Worm (Caenorhabditis elegans): ENCODE results near the gene rom-2.

rom-2 gene

DNA sequence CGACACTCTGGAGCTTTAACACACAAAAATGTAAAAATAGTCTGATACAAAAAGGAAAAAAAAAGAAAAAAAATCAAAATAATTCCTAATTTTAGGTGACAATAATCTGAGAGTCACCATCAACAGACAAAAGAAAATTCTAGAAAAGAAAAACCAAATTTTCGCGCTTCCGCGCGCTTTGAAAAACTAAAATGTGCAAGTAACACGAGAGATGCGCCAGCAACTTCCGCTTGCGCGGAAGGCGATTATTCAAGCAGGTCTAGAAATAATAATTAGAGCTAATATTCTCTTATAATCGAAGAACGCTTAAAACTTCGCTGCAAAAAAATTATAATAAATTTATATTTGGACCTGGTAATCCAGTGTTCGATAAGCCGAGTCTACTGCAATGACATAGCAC is 21.5 kb upstream of the rom-2 start:
- no peak for TF ChIP-seq unc-62 (GFP tag; optimal IDR thresholded peaks at IDR 0.05)

DNA sequence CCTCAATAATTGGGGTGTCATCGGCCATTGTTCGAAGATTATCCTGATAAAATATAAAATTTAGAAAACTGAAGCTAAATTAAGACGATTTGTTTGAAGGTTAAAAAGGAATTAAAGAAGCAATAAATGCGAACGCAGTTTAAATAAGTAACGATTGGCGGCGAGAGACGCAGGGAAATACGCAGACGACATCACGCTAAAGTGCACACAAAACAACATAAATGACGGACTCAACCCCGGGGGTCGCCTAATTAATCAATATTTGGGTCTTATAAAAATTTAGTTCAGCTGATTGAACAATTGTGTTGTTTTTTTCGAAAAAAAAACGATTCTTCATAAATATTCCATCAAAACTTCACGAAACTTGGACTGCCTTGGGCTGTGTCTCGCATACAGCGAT is 21.0 kb upstream of the rom-2 start, which contains the start of gene hcp-3:
TSS of gene hcp-3 (minus strand) at position 45 of the 400 bp plus-strand sequence.
- no peak for TF ChIP-seq unc-62 (GFP tag; optimal IDR thresholded peaks at IDR 0.05)

DNA sequence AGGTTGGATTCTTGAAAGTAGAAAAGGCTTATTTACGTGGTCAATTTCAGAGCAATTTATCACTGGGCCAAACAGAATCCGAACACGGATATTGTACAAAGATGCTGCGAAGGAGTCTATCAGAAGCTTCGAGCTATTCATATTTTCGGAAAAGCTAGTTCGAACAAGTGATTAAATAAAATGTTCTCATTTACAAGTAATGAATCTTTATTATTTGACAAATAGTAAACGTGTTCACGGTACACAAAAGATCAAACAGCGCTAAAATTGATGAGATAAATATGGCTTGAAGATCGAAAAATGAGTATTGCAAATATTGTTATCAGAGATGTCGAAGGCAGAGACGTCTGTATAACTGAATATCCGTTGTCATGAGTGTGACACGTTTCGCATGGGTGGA is 19.7 kb upstream of the rom-2 start:
- no peak for TF ChIP-seq unc-62 (GFP tag; optimal IDR thresholded peaks at IDR 0.05)

DNA sequence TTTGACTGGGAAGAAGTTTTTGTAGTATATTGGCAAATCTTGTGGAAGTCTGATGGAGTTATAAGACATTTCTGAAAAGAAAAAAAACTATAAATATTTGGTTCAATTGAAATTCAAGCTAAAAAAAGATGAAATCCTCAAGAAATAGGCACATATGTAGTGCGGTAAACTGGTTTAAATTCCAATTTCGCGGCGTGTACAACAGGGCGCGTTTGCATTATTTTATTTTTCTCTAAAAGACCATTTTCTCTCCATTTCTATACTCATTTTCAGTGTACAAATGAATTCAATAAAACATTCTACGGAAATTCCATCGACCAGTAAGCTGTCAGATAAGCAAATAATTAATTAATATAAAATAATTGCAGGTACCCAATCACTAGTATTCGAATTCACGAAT is 18.7 kb upstream of the rom-2 start, which contains the start of the genes pri-1 and F58A4.6:
TSS of gene pri-1 (minus strand) at position 71 of the 400 bp plus-strand sequence.
TSS of gene F58A4.6 (plus strand) at position 272 of the 400 bp plus-strand sequence.
- no peak for TF ChIP-seq unc-62 (GFP tag; optimal IDR thresholded peaks at IDR 0.05)

DNA sequence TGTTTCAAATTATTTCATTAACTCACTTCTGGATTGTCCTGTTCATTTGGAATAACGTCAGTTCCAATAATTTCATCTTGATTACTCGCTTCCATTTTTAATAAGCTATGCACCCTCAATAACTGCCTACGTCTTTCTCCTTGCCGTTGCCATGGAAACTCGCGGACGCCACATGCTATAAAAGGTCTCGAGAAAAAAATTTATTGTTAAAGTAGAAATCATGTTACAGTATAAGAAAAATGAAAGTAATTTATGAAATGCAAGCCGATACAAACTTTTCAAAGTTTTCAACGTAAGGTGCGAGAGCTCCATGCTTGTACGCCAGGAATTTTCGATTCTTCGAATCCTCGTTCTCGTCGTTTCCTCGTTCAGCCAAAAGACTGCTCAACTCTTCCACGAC is 16.6 kb upstream of the rom-2 start, which contains the start of gene bbs-4:
TSS of gene bbs-4 (minus strand) at position 101 of the 400 bp plus-strand sequence.
- no peak for TF ChIP-seq unc-62 (GFP tag; optimal IDR thresholded peaks at IDR 0.05)

DNA sequence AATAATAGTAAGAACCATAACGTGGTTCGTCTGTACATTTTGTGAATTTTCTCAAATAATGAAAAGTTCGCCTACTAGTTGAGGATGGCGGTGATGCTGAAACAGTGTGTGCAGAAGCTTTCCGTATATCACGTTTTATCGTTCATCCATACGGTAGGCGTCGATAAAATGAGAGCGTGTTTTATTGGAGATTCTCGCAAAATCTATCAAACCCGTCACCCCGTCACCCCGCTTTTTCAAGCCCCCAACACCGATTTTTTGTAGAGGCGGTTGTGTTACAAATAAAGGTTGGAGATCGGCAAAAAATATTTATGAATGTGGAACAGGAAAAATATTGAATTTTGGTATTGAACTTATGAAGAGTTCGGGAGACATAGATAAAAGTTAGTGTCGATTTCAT is 13.2 kb upstream of the rom-2 start, which contains the start of gene clec-161:
TSS of gene clec-161 (minus strand) at position 101 of the 400 bp plus-strand sequence.
- TF ChIP-seq unc-62 (GFP tag; optimal IDR thresholded peaks at IDR 0.05): no peak

DNA sequence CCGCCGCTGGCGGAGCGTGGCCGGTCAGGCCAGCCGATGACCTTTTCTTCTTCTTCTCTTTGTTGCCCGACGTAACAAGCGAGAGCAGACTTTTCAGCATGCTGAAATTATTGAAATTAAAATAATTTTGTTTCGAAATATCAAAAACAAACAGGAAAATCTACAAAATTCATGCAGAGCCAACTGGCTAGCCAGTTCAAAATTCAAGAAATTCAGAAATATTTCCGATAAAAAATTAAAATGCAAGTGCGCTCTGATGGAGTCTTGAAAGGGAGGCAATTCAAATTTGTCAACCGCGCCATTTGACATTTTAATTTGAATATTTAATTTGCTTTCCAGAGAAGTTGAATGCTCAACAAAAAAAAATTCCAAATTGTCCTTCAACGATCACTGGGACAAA is 5.2 kb upstream of the rom-2 start, which contains the start of gene F58A4.2:
TSS of gene F58A4.2 (minus strand) at position 101 of the 400 bp plus-strand sequence.
- no peak for TF ChIP-seq unc-62 (GFP tag; optimal IDR thresholded peaks at IDR 0.05)

DNA sequence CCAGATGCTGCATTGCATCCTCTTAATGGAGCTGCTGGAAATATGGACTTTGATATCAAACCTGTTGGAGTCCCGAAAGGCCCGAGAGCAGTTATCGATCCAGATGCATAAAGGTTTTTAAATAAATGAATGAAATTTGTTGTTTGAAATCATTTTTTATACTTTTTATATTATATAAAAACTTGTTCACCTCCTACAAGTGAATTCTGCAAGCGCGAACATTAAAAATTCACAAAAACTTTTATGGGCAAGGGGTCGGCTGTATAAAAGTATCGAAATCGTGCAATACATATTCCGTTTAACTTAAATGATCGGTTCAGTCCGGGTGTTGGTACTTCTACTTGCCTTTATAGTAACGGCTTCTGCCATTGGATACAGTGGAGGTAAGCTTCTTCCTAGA is 2.7 kb upstream of the rom-2 start, which contains the start of gene F58A4.1:
TSS of gene F58A4.1 (plus strand) at position 301 of the 400 bp plus-strand sequence.
- no peak for TF ChIP-seq unc-62 (GFP tag; optimal IDR thresholded peaks at IDR 0.05)

DNA sequence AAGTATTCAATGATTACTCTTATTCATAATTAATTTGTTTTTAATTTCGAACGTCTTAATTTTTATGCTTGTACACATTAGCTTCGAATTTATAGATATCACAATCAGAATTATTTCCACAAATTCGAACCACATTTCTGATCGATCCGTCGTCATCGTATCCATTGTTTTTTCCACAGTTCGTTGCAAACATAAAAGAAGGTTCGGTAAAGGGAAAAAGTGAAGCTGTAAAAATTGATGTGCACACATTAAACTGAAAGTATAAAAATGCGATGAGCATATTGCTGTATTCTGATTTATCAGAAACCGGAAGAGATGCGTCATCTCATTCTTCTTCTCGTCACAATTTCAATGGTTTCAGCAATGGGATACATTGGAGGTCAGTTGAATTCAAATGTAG is 1.6 kb upstream of the rom-2 start, which contains the start of gene C48B4.12:
TSS of gene C48B4.12 (plus strand) at position 301 of the 400 bp plus-strand sequence.
- TF ChIP-seq unc-62 (GFP tag; optimal IDR thresholded peaks at IDR 0.05): no peak

DNA sequence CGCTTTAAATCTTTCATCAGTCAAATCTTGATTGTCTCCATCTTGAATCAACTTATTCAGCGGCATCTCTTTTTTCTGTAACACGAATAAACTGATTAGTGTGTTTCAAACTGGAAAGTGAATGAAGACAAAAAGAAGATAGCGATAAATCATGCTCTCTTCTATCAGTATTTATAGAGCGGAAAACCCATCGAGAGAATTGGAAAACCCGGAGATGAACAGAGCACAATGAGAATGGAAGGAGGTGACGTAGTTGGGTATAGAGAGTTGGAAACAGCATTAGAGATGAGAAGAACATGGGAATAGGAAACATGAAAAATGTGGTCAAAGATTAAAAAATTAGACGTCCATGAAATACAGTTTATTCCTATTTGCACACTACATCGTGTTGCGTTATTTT is 3.3 kb downstream of the rom-2 start, which contains the start of gene acox-1.5:
TSS of gene acox-1.5 (minus strand) at position 75 of the 400 bp plus-strand sequence.
- no peak for TF ChIP-seq unc-62 (GFP tag; optimal IDR thresholded peaks at IDR 0.05)

DNA sequence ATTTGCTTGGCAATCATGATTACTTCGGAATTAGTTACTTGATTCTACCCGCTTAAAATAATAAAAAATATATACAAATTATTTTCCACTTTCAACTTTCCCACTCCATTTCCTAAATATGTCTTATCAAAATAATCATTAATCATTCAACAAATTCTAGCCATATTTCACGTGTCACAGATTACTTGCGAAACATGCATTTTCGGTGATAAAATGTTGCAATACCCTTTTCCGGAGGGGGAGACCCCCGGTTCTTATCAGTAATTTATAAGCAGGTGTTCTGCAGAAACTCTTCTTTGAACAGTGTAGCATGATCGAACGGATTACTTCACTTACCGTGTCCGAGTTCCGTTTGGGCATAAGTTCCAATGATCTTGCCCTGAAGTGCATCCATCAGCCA is 5.3 kb downstream of the rom-2 start:
- no peak for TF ChIP-seq unc-62 (GFP tag; optimal IDR thresholded peaks at IDR 0.05)

DNA sequence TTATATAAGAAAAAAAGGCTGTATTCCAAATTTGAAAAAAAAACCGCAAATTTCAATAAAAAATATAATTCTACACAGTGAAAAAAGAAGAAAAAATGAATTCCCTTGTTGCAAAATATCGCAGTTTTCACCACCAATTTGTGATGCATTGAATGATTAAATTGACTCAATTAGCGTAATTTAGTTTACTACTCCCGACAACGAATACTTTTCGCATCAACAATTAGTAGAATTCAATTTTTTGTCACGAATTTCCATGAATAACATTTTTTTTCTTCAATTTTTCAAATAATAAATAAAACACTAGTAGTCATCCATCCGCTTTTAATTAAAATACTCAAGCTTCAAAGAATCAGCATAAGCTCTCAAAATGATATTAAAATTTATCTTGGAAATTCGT is 10.1 kb downstream of the rom-2 start:
- TF ChIP-seq unc-62 (GFP tag; optimal IDR thresholded peaks at IDR 0.05): no peak

DNA sequence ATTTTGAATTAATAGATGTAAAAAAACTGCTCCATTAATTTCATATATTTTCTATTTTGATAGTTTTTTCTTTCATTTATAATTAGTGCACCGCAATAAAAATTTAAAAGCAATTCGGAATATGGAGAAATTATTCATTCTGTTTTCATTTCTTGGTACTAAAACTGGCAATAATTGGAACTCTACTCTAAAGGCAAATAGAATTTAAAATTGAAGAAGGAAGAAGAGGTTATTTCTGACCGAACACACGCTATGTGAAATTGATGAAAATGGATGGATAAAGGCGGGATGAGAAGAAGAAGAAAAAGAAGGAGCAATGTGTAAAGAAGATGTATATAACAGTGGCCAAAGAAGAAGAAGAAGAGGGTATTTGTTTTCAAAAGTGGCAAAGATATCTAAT is 12.2 kb downstream of the rom-2 start:
- no peak for TF ChIP-seq unc-62 (GFP tag; optimal IDR thresholded peaks at IDR 0.05)

DNA sequence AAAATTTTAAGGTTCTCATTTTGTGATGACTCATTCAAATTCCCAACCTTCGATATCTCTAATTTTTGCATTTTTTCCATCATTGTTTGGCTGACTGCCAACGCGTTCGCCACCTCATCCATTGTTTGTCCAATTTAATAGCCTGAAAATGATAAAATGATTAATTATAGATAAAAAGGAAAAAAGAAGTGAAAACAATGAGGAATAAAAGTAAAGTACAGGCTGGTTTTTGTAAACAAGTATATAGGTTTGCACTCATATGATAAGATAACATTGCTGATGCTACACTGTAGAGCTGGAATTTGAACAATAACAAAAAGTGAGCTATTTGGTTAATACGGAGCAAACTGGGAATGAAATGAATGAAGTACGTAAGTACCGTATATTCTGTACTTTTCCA is 13.2 kb downstream of the rom-2 start, which contains the start of gene C48B4.3:
TSS of gene C48B4.3 (minus strand) at position 149 of the 400 bp plus-strand sequence.
- no peak for TF ChIP-seq unc-62 (GFP tag; optimal IDR thresholded peaks at IDR 0.05)

DNA sequence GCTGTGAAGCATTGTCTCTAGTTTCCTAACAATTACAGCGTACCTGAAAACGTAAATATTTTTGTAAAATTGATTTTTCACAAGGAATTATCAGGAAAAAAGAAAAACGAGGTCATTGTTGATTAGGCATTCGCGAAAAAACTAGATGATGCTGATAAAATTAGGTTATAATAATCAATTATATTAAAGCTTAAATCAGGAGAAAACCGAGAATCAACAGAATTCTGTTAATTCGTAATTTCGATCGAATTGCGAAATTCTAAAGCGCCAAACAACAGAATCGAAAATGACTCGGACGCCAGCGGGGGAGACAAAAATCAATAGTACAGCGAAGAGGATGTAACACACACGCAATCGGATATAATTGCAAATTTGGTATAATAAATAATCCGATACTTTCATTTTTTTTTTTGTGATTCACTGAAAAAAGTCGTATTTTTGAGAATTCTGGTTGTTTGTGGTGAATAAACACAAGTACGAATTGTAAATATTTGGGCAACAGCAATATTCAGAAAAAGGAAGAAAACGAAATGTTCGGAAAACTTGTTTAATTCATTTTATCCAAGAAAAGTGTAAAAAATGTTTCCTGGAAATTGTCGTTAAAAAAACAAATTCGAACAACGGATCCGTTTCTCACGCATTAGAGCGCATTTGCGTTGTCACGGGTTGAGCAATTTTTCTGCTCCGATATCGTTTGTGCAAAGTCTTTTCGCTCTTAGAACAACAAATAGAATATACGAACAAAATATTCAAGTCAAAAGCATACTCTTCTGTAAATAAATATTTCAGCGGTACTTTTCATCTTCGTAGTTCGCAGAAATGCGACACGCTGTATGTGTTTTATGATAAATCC is 15.2 kb downstream of the rom-2 start, which contains the start of gene ced-7:
TSS of gene ced-7 (minus strand) at position 51 of the 853 bp plus-strand sequence.
- TF ChIP-seq unc-62 (GFP tag; optimal IDR thresholded peaks at IDR 0.05): no peak

DNA sequence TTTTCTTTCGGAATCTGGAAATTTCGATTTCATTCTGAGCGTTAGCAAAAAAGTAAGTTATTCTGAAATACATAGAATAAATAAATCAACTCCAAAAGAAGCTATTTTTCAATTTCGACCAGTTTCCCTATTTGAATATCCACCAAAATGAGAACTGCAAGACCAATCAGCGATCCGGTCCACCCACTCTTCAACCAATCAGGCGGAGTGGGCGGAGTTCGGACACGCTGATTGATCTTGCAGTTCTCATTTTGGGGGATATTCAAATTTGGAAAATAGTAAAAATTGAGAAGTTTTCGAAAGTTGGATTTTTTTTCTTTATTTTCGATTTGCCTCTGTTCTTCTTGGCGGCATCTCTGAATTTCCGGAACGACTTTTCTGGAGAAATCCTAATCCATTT is 24.6 kb downstream of the rom-2 start:
- TF ChIP-seq unc-62 (GFP tag; optimal IDR thresholded peaks at IDR 0.05): no peak

DNA sequence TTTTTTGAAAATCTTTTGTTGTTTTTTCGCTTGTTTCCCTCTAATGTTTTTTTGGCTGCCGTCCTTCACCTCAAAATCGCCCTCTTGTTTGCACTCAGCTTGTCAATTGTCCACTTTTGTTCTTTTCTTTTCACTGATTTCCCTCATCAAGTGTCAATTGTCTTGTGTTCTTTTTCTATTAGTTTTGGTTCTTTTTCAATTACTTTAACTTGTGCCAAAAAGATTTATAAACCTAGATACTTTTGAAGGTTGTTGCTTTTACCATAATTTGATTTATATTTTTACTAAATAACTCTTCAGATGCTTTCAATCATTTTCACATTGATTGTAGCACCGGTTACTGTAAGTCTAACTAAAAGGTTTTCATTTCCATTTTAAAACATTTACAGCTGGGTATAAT is 27.0 kb downstream of the rom-2 start, which contains the start of gene C48B4.13:
TSS of gene C48B4.13 (plus strand) at position 301 of the 400 bp plus-strand sequence.
- no peak for TF ChIP-seq unc-62 (GFP tag; optimal IDR thresholded peaks at IDR 0.05)

Data from whole organism, dauer.